Fruit fly (Drosophila melanogaster) whole organism, embryonic: ENCODE results near the gene Rrp1.

Experiments
- Atf6 ChIP-seq: fragments of 200-800 bp; sonication (Bioruptor generic); IDR thresholded peaks from 2 replicates; pipeline ENCODE4 v1.3.6; 2022; ENCODE audit warnings: missing biosample characterization, missing genetic modification characterization
- C15 ChIP-seq: fragments of 200-800 bp; sonication (Bioruptor generic); IDR thresholded peaks from 3 replicates; pipeline ENCODE4 v1.3.6; 2022; ENCODE audit warnings: missing biosample characterization, missing genetic modification characterization
- CG10274 ChIP-seq: fragments of 200-800 bp; sonication (Bioruptor generic); optimal IDR thresholded peaks from 3 replicates; lab custom pipeline; 2017; ENCODE audit warnings: missing biosample characterization, mild to moderate bottlenecking, missing genetic modification characterization
- CG11093 ChIP-seq: fragments of 200-800 bp; sonication (Bioruptor generic); IDR thresholded peaks from 3 replicates; pipeline ENCODE4 v1.3.6; 2022; ENCODE audit warnings: missing biosample characterization, missing genetic modification characterization
- CG1233 ChIP-seq: fragments of 200-800 bp; sonication (Bioruptor generic); optimal IDR thresholded peaks from 4 replicates; lab custom pipeline; 2018; ENCODE audit warnings: missing biosample characterization, mild to moderate bottlenecking, missing genetic modification characterization
- CG12769 ChIP-seq: fragments of 200-800 bp; sonication (Bioruptor generic); optimal IDR thresholded peaks from 2 replicates; lab custom pipeline; 2019; ENCODE audit warnings: missing biosample characterization, mild to moderate bottlenecking, missing genetic modification characterization, moderate library complexity
- CG13894 ChIP-seq: fragments of 200-800 bp; sonication (Bioruptor generic); optimal IDR thresholded peaks from 3 replicates; lab custom pipeline; 2018; ENCODE audit warnings: missing biosample characterization, mild to moderate bottlenecking, missing genetic modification characterization, moderate library complexity
- CG15269 ChIP-seq: fragments of 200-800 bp; sonication (Bioruptor generic); optimal IDR thresholded peaks from 2 replicates; lab custom pipeline; 2018; ENCODE audit warnings: missing biosample characterization, mild to moderate bottlenecking, missing genetic modification characterization, moderate library complexity
- CG15696 ChIP-seq: fragments of 200-800 bp; sonication (Bioruptor generic); optimal IDR thresholded peaks from 2 replicates; lab custom pipeline; 2019; ENCODE audit warnings: missing biosample characterization, mild to moderate bottlenecking, missing genetic modification characterization, moderate library complexity
- CG17912 ChIP-seq: fragments of 200-800 bp; sonication (Bioruptor generic); optimal IDR thresholded peaks from 2 replicates; lab custom pipeline; 2018; ENCODE audit warnings: missing biosample characterization, mild to moderate bottlenecking, missing genetic modification characterization
- CG18011 ChIP-seq: fragments of 200-800 bp; sonication (Bioruptor generic); optimal IDR thresholded peaks from 2 replicates; lab custom pipeline; 2017; ENCODE audit warnings: missing biosample characterization, missing genetic modification characterization, mild to moderate bottlenecking, moderate library complexity, missing genotype
- CG2889 ChIP-seq: fragments of 200-800 bp; sonication (Bioruptor generic); IDR thresholded peaks from 3 replicates; pipeline ENCODE4 v1.3.6; 2022; ENCODE audit warnings: missing biosample characterization, missing genetic modification characterization
- CG30020 ChIP-seq: fragments of 200-800 bp; optimal IDR thresholded peaks from 2 replicates; lab custom pipeline; 2019; ENCODE audit warnings: missing biosample characterization, mild to moderate bottlenecking, missing genetic modification characterization, moderate library complexity
- CG31365 ChIP-seq: fragments of 200-800 bp; sonication (Bioruptor generic); optimal IDR thresholded peaks from 2 replicates; lab custom pipeline; 2018; ENCODE audit warnings: missing biosample characterization, mild to moderate bottlenecking, missing genetic modification characterization
- CG6689 ChIP-seq: fragments of 200-800 bp; sonication (Bioruptor generic); IDR thresholded peaks from 2 replicates; pipeline ENCODE4 v1.3.6; 2022; ENCODE audit warnings: missing biosample characterization, missing genetic modification characterization
- CG9932 ChIP-seq: fragments of 200-800 bp; sonication (Bioruptor generic); IDR thresholded peaks from 2 replicates; pipeline ENCODE4 v1.3.6; 2022; ENCODE audit warnings: missing biosample characterization, missing genetic modification characterization
- D19A ChIP-seq: fragments of 200-800 bp; optimal IDR thresholded peaks from 3 replicates; lab custom pipeline; 2019; ENCODE audit warnings: missing biosample characterization, mild to moderate bottlenecking, missing genetic modification characterization, moderate library complexity
- Dll ChIP-seq: fragments of 200-800 bp; sonication (Bioruptor generic); IDR thresholded peaks from 4 replicates; pipeline ENCODE4 v1.3.6; 2022; ENCODE audit warnings: missing biosample characterization, missing genetic modification characterization; ENCODE audit not compliant: partially characterized antibody
- Ets65A ChIP-seq: fragments of 200-800 bp; sonication (Bioruptor generic); peaks from one replicate; lab custom pipeline; 2016; ENCODE audit warnings: missing biosample characterization, missing genetic modification characterization
- Hr51 ChIP-seq, 2 experiments: fragments of 200-800 bp; sonication (Bioruptor generic); optimal IDR thresholded peaks; 2 replicates in 1 of 2; 3 replicates in 1 of 2; lab custom pipeline; 2016 to 2018; ENCODE audit warnings: missing biosample characterization in 2 of 2, missing genetic modification characterization in 2 of 2, mild to moderate bottlenecking in 1 of 2, moderate library complexity in 1 of 2
- Med ChIP-seq: fragments of 200-800 bp; sonication (Bioruptor generic); peaks from one replicate; lab custom pipeline; 2016; ENCODE audit warnings: missing biosample characterization, missing genetic modification characterization, mild to moderate bottlenecking, inconsistent platforms, moderate library complexity
- Nf-YA ChIP-seq: fragments of 200-800 bp; sonication (Bioruptor generic); IDR thresholded peaks from 2 replicates; pipeline ENCODE4 v1.3.6; 2022; ENCODE audit warnings: missing biosample characterization, missing genetic modification characterization
- Rfx ChIP-seq: fragments of 200-800 bp; sonication (Bioruptor generic); IDR thresholded peaks from 2 replicates; pipeline ENCODE4 v1.3.6; 2022; ENCODE audit warnings: missing biosample characterization, missing genetic modification characterization
- Sox100B ChIP-seq: fragments of 200-800 bp; sonication (Bioruptor generic); optimal IDR thresholded peaks from 3 replicates; lab custom pipeline; 2018; ENCODE audit warnings: missing biosample characterization, mild to moderate bottlenecking, missing genetic modification characterization
- Xrp1 ChIP-seq: fragments of 200-800 bp; sonication (Bioruptor generic); IDR thresholded peaks from 2 replicates; pipeline ENCODE4 v1.3.6; 2022; ENCODE audit warnings: missing biosample characterization, missing genetic modification characterization
- abd-A ChIP-seq: fragments of 200-800 bp; sonication (Bioruptor generic); optimal IDR thresholded peaks from 3 replicates; lab custom pipeline; 2019; ENCODE audit warnings: missing biosample characterization, mild to moderate bottlenecking, missing genetic modification characterization, moderate library complexity
- ara ChIP-seq: fragments of 200-800 bp; sonication (Bioruptor generic); IDR thresholded peaks from 2 replicates; pipeline ENCODE4 v1.3.6; 2022; ENCODE audit warnings: missing biosample characterization, missing genetic modification characterization
- bigmax ChIP-seq: fragments of 200-800 bp; sonication (Bioruptor generic); optimal IDR thresholded peaks from 2 replicates; lab custom pipeline; 2018; ENCODE audit warnings: missing biosample characterization, mild to moderate bottlenecking, missing genetic modification characterization
- bsh ChIP-seq, 2 experiments: fragments of 200-800 bp; sonication (Bioruptor generic); optimal IDR thresholded peaks; 2 replicates each; lab custom pipeline; 2017 to 2018; ENCODE audit warnings: mild to moderate bottlenecking in 2 of 2, missing biosample characterization in 2 of 2, missing genetic modification characterization in 2 of 2, moderate library complexity in 1 of 2
- cad ChIP-seq: fragments of >200 bp; optimal IDR thresholded peaks from 2 replicates; lab custom pipeline; 2017; ENCODE audit warnings: missing biosample characterization, missing genetic modification characterization
- chinmo ChIP-seq: fragments of 200-800 bp; sonication (Bioruptor generic); IDR thresholded peaks from 4 replicates; pipeline ENCODE4 v1.3.6; 2022; ENCODE audit warnings: missing biosample characterization, missing genetic modification characterization; ENCODE audit not compliant: partially characterized antibody
- hkb ChIP-seq, 2 experiments: fragments of 200-800 bp in 1 of 2; fragments of >200 bp in 1 of 2; sonication (Bioruptor generic) in 1 of 2; IDR thresholded peaks in 1 of 2; optimal IDR thresholded peaks in 1 of 2; 2 replicates each; pipeline versions ENCODE4 v1.3.6 to Lab custom; 2017 to 2022; ENCODE audit warnings: missing biosample characterization in 1 of 2, missing genetic modification characterization in 1 of 2
- insv ChIP-seq, 2 experiments: fragments of 200-800 bp; sonication (Bioruptor generic); optimal IDR thresholded peaks; 3 replicates each; lab custom pipeline; 2016 to 2018; ENCODE audit warnings: missing biosample characterization in 2 of 2, missing genetic modification characterization in 2 of 2
- jigr1 ChIP-seq: fragments of 200-800 bp; sonication (Bioruptor generic); IDR thresholded peaks from 3 replicates; pipeline ENCODE4 v1.3.6; 2022; ENCODE audit warnings: missing biosample characterization, missing genetic modification characterization
- luna ChIP-seq: fragments of 200-800 bp; sonication (Bioruptor generic); optimal IDR thresholded peaks from 2 replicates; lab custom pipeline; 2016; ENCODE audit warnings: missing biosample characterization, missing genetic modification characterization
- mld ChIP-seq: fragments of 200-800 bp; sonication (Bioruptor generic); IDR thresholded peaks from 3 replicates; pipeline ENCODE4 v1.3.6; 2022; ENCODE audit warnings: missing biosample characterization, missing genetic modification characterization; ENCODE audit not compliant: partially characterized antibody
- nom ChIP-seq: fragments of 200-800 bp; sonication (Bioruptor generic); optimal IDR thresholded peaks from 2 replicates; lab custom pipeline; 2017; ENCODE audit warnings: missing biosample characterization, missing genetic modification characterization, mild to moderate bottlenecking, moderate library complexity, missing genetic modification reagents
- oc ChIP-seq: fragments of 200-800 bp; sonication (Bioruptor generic); optimal IDR thresholded peaks from 2 replicates; lab custom pipeline; 2018; ENCODE audit warnings: missing biosample characterization, mild to moderate bottlenecking, missing genetic modification characterization, moderate library complexity
- pros ChIP-seq: fragments of 200-800 bp; sonication (Bioruptor generic); optimal IDR thresholded peaks from 3 replicates; lab custom pipeline; 2019; ENCODE audit warnings: missing biosample characterization, mild to moderate bottlenecking, missing genetic modification characterization, moderate library complexity
- pzg ChIP-seq: fragments of 200-800 bp; sonication (Bioruptor generic); optimal IDR thresholded peaks from 3 replicates; lab custom pipeline; 2018; ENCODE audit warnings: missing biosample characterization, mild to moderate bottlenecking, missing genetic modification characterization, moderate library complexity
- sc ChIP-seq, 3 experiments: fragments of >200 bp in 2 of 3; fragments of 200-800 bp in 1 of 3; sonication (Bioruptor generic) in 1 of 3; optimal IDR thresholded peaks; 2 replicates in 2 of 3; 3 replicates in 1 of 3; lab custom pipeline; 2017; ENCODE audit warnings: mild to moderate bottlenecking in 1 of 3, missing biosample characterization in 1 of 3, missing genetic modification characterization in 1 of 3, missing genetic modification reagents in 1 of 3
- sd ChIP-seq: fragments of 200-800 bp; sonication (Bioruptor generic); optimal IDR thresholded peaks from 3 replicates; lab custom pipeline; 2018; ENCODE audit warnings: missing biosample characterization, mild to moderate bottlenecking, missing genetic modification characterization, moderate library complexity
- sim ChIP-seq: fragments of 200-800 bp; sonication (Bioruptor generic); IDR thresholded peaks from 2 replicates; pipeline ENCODE4 v1.3.6; 2022; ENCODE audit warnings: missing biosample characterization, missing genetic modification characterization
- sisA ChIP-seq: fragments of 200-800 bp; sonication (Bioruptor generic); IDR thresholded peaks from 2 replicates; pipeline ENCODE4 v1.3.6; 2022; ENCODE audit warnings: missing biosample characterization, missing genetic modification characterization
- tup ChIP-seq: fragments of 200-800 bp; sonication (Bioruptor generic); optimal IDR thresholded peaks from 2 replicates; lab custom pipeline; 2016; ENCODE audit warnings: missing biosample characterization, mild to moderate bottlenecking, missing genetic modification characterization, moderate library complexity
- vvl ChIP-seq: fragments of 200-800 bp; sonication (Bioruptor generic); IDR thresholded peaks from 2 replicates; pipeline ENCODE4 v1.3.6; 2022; ENCODE audit warnings: missing biosample characterization, missing genetic modification characterization
- zen ChIP-seq: fragments of 200-800 bp; sonication (Bioruptor generic); optimal IDR thresholded peaks from 3 replicates; lab custom pipeline; 2018; ENCODE audit warnings: missing biosample characterization, mild to moderate bottlenecking, missing genetic modification characterization, moderate library complexity

The Rrp1 gene

dm6 chr2L:3011484-3011883, 39.2 kb upstream of the Rrp1 start:
- TF ChIP-seq D19A (peak; percentile 32), hkb (optimal IDR thresholded peaks at IDR 0.05; lab: Kevin White, UChicago) (no peak), hkb (GFP tag; IDR thresholded peaks at IDR 0.05; lab: Robert Waterston, UW) (no peak), CG15696 (tag; lab: Kevin White, UChicago) (no peak), nom (peak; percentile 47), CG11093 (GFP tag; lab: Robert Waterston, UW) (no peak), Xrp1 (0 out of 2 replicates have a peak, but pooled peaks have one; percentile 18), CG30020 (no peak), Atf6 (GFP tag; lab: Robert Waterston, UW) (no peak), bsh (GFP tag; optimal IDR thresholded peaks at IDR 0.05; lab: Kevin White, UChicago) (peak in 1 of 2 experiments; percentile 17), pros (GFP tag; lab: Kevin White, UChicago) (no peak), pzg (GFP tag; lab: Kevin White, UChicago) (no peak), sc (optimal IDR thresholded peaks at IDR 0.05; lab: Kevin White, UChicago) (no peak), sc (GFP tag; optimal IDR thresholded peaks at IDR 0.05; lab: Kevin White, UChicago) (no peak), CG2889 (no peak), CG1233 (GFP tag; lab: Kevin White, UChicago) (no peak), CG10274 (no peak), bigmax (no peak), CG17912 (GFP tag; lab: Kevin White, UChicago) (no peak), mld (GFP tag; lab: Robert Waterston, UW) (no peak), CG31365 (no peak)

- no peak for TF ChIP-seq sim (GFP tag; lab: Robert Waterston, UW)
Measured at dm6 chr2L:3009438-3009837, 37.1 kb upstream of the Rrp1 start.

- TF ChIP-seq Med (GFP tag; lab: Kevin White, UChicago) (peak; percentile 35), cad (GFP tag; lab: Kevin White, UChicago) (peak; percentile 92), CG18011 (GFP tag; lab: Kevin White, UChicago) (no peak), CG15269 (tag; lab: Kevin White, UChicago) (peak; percentile 32), abd-A (tag; lab: Kevin White, UChicago) (peak; percentile 78), CG13894 (tag; lab: Kevin White, UChicago) (peak; percentile 95), chinmo (GFP tag; lab: Robert Waterston, UW) (0 out of 4 replicates have a peak, but pooled peaks have one; percentile 21), Hr51 (GFP tag; optimal IDR thresholded peaks at IDR 0.05; lab: Kevin White, UChicago) (no peak), zen (peak; percentile 39), CG12769 (tag; lab: Kevin White, UChicago) (peak; percentile 62), Nf-YA (no peak), oc (peak; percentile 49), CG9932 (GFP tag; lab: Robert Waterston, UW) (no peak), Ets65A (GFP tag; lab: Kevin White, UChicago) (peak; percentile 11)
- TF ChIP-seq, all 482 proteins: peak for 10
Measured at dm6 chr2L:3006925-3007426, 34.7 kb upstream of the Rrp1 start.

dm6 chr2L:3006194-3006593, 33.9 kb upstream of the Rrp1 start:
- TF ChIP-seq sisA (no peak), C15 (GFP tag; lab: Robert Waterston, UW) (no peak), Dll (GFP tag; lab: Robert Waterston, UW) (no peak), ara (GFP tag; lab: Robert Waterston, UW) (no peak), Nf-YA (no peak), insv (GFP tag; optimal IDR thresholded peaks at IDR 0.05; lab: Kevin White, UChicago) (no peak), jigr1 (no peak), vvl (GFP tag; lab: Robert Waterston, UW) (peak; percentile 56), luna (GFP tag; lab: Kevin White, UChicago) (no peak), Sox100B (GFP tag; lab: Kevin White, UChicago) (no peak), CG6689 (GFP tag; lab: Robert Waterston, UW) (no peak), Rfx (no peak), tup (GFP tag; lab: Kevin White, UChicago) (no peak), sd (tag; lab: Kevin White, UChicago) (peak; percentile 71)
